Fruit fly (Drosophila melanogaster) whole organism, embryonic: Measurements from ENCODE around the gene Cyp28c1.
A peak's percentile ranks its signal among the peaks of the same experiment; 100 is the strongest.

Experiments used
- Bteb2 ChIP-seq: fragments of 200-800 bp; sonication (Bioruptor generic); optimal IDR thresholded peaks from 2 replicates; lab custom pipeline; 2016; ENCODE audit warnings: missing biosample characterization, missing genetic modification characterization
- CG12104 ChIP-seq: fragments of 200-800 bp; sonication (Bioruptor generic); optimal IDR thresholded peaks from 3 replicates; lab custom pipeline; 2016; ENCODE audit warnings: missing biosample characterization, missing genetic modification characterization
- CG1233 ChIP-seq: fragments of 200-800 bp; sonication (Bioruptor generic); optimal IDR thresholded peaks from 4 replicates; lab custom pipeline; 2018; ENCODE audit warnings: missing biosample characterization, mild to moderate bottlenecking, missing genetic modification characterization
- CG12942 ChIP-seq: fragments of 200-800 bp; sonication (Bioruptor generic); optimal IDR thresholded peaks from 3 replicates; lab custom pipeline; 2016; ENCODE audit warnings: missing biosample characterization, missing genetic modification characterization
- CG13624 ChIP-seq: fragments of 200-800 bp; sonication (Bioruptor generic); optimal IDR thresholded peaks from 2 replicates; lab custom pipeline; 2016; ENCODE audit warnings: missing biosample characterization, missing genetic modification characterization
- CG1602 ChIP-seq: fragments of 200-800 bp; sonication (Bioruptor generic); optimal IDR thresholded peaks from 3 replicates; lab custom pipeline; 2016; ENCODE audit warnings: missing biosample characterization, missing genetic modification characterization
- CG16815 ChIP-seq: fragments of 200-800 bp; sonication (Bioruptor generic); optimal IDR thresholded peaks from 3 replicates; lab custom pipeline; 2017; ENCODE audit warnings: missing biosample characterization, mild to moderate bottlenecking, missing genetic modification characterization
- CG17612 ChIP-seq: fragments of 200-800 bp; sonication (Bioruptor generic); IDR thresholded peaks from 2 replicates; pipeline ENCODE4 v1.3.6; 2022; ENCODE audit warnings: missing biosample characterization, missing genetic modification characterization
- CG17829 ChIP-seq: fragments of 200-800 bp; optimal IDR thresholded peaks from 2 replicates; lab custom pipeline; 2019; ENCODE audit warnings: missing biosample characterization, mild to moderate bottlenecking, missing genetic modification characterization, moderate library complexity
- CG2116 ChIP-seq: fragments of 200-800 bp; sonication (Bioruptor generic); optimal IDR thresholded peaks from 3 replicates; lab custom pipeline; 2018; ENCODE audit warnings: missing biosample characterization, mild to moderate bottlenecking, missing genetic modification characterization
- CG2712 ChIP-seq: fragments of 200-800 bp; optimal IDR thresholded peaks from 3 replicates; lab custom pipeline; 2019; ENCODE audit warnings: missing biosample characterization, mild to moderate bottlenecking, missing genetic modification characterization, moderate library complexity
- CG30020 ChIP-seq: fragments of 200-800 bp; optimal IDR thresholded peaks from 2 replicates; lab custom pipeline; 2019; ENCODE audit warnings: missing biosample characterization, mild to moderate bottlenecking, missing genetic modification characterization, moderate library complexity
- CG31441 ChIP-seq: fragments of 200-800 bp; sonication (Bioruptor generic); IDR thresholded peaks from 2 replicates; pipeline ENCODE4 v1.3.6; 2022; ENCODE audit warnings: missing biosample characterization, missing genetic modification characterization
- CG3163 ChIP-seq: fragments of 200-800 bp; sonication (Bioruptor generic); optimal IDR thresholded peaks from 3 replicates; lab custom pipeline; 2016; ENCODE audit warnings: missing biosample characterization, missing genetic modification characterization
- CG32532 ChIP-seq: fragments of 200-800 bp; sonication (Bioruptor generic); IDR thresholded peaks from 2 replicates; pipeline ENCODE4 v1.3.6; 2022; ENCODE audit warnings: missing biosample characterization, missing genetic modification characterization
- CG33213 ChIP-seq: fragments of 200-800 bp; sonication (Bioruptor generic); optimal IDR thresholded peaks from 3 replicates; lab custom pipeline; 2016; ENCODE audit warnings: missing biosample characterization, missing genetic modification characterization
- CG34224 ChIP-seq: fragments of 200-800 bp; sonication (Bioruptor generic); IDR thresholded peaks from 3 replicates; pipeline ENCODE4 v1.3.6; 2022; ENCODE audit warnings: missing biosample characterization, missing genetic modification characterization; ENCODE audit not compliant: partially characterized antibody
- CG4282 ChIP-seq: fragments of 200-800 bp; sonication (Bioruptor generic); optimal IDR thresholded peaks from 2 replicates; lab custom pipeline; 2016; ENCODE audit warnings: missing biosample characterization, missing genetic modification characterization
- CG8281 ChIP-seq: fragments of 200-800 bp; sonication (Bioruptor generic); optimal IDR thresholded peaks from 2 replicates; lab custom pipeline; 2018; ENCODE audit warnings: missing biosample characterization, mild to moderate bottlenecking, missing genetic modification characterization, moderate library complexity
- CG8924 ChIP-seq: fragments of 200-800 bp; optimal IDR thresholded peaks from 3 replicates; lab custom pipeline; 2019; ENCODE audit warnings: missing biosample characterization, mild to moderate bottlenecking, missing genetic modification characterization, moderate library complexity
- Dfd ChIP-seq, 2 experiments: fragments of >200 bp; optimal IDR thresholded peaks; 2 replicates each; lab custom pipeline; 2017; ENCODE audit warnings: missing biosample characterization in 2 of 2, missing genetic modification characterization in 2 of 2
- Gsc ChIP-seq: fragments of 200-800 bp; sonication (Bioruptor generic); IDR thresholded peaks from 2 replicates; pipeline ENCODE4 v1.3.6; 2022; ENCODE audit warnings: missing biosample characterization, missing genetic modification characterization
- Max ChIP-seq: fragments of 200-800 bp; sonication (Bioruptor generic); optimal IDR thresholded peaks from 2 replicates; lab custom pipeline; 2016; ENCODE audit warnings: missing biosample characterization, mild to moderate bottlenecking, missing genetic modification characterization
- Mrtf ChIP-seq: fragments of 200-800 bp; sonication (Bioruptor generic); IDR thresholded peaks from 3 replicates; pipeline ENCODE4 v1.3.6; 2022; ENCODE audit warnings: missing biosample characterization, missing genetic modification characterization
- Myb ChIP-seq: fragments of 200-800 bp; sonication (Bioruptor generic); optimal IDR thresholded peaks from 2 replicates; lab custom pipeline; 2016; ENCODE audit warnings: missing biosample characterization, missing genetic modification characterization
- Neu2 ChIP-seq: fragments of 200-800 bp; sonication (Bioruptor generic); optimal IDR thresholded peaks from 3 replicates; lab custom pipeline; 2016; ENCODE audit warnings: missing biosample characterization, missing genetic modification characterization, borderline replicate concordance
- Nf-YB ChIP-seq: fragments of 200-800 bp; sonication (Bioruptor generic); optimal IDR thresholded peaks from 3 replicates; lab custom pipeline; 2019; ENCODE audit warnings: missing biosample characterization, mild to moderate bottlenecking, missing genetic modification characterization, moderate library complexity
- Opbp ChIP-seq: fragments of 200-800 bp; sonication (Bioruptor generic); IDR thresholded peaks from 3 replicates; pipeline ENCODE4 v1.3.6; 2022; ENCODE audit warnings: missing biosample characterization, missing genetic modification characterization; ENCODE audit not compliant: partially characterized antibody
- Sin3A ChIP-seq: fragments of >200 bp; optimal IDR thresholded peaks from 2 replicates; lab custom pipeline; 2018
- Vsx1 ChIP-seq: fragments of 200-800 bp; sonication (Bioruptor generic); optimal IDR thresholded peaks from 2 replicates; lab custom pipeline; 2017; ENCODE audit warnings: missing biosample characterization, mild to moderate bottlenecking, missing genetic modification characterization, missing genetic modification reagents
- YL-1 ChIP-seq: fragments of 200-800 bp; sonication (Bioruptor generic); optimal IDR thresholded peaks from 3 replicates; lab custom pipeline; 2017; ENCODE audit warnings: missing biosample characterization, mild to moderate bottlenecking, missing genetic modification characterization
- al ChIP-seq: fragments of 200-800 bp; sonication (Bioruptor generic); IDR thresholded peaks from 2 replicates; pipeline ENCODE4 v1.3.6; 2022; ENCODE audit warnings: missing biosample characterization, missing genetic modification characterization
- ase ChIP-seq: fragments of 200-800 bp; sonication (Bioruptor generic); IDR thresholded peaks from 3 replicates; pipeline ENCODE4 v1.3.6; 2022; ENCODE audit warnings: missing biosample characterization, missing genetic modification characterization
- ash1 ChIP-seq: fragments of 200-800 bp; sonication (Bioruptor generic); optimal IDR thresholded peaks from 2 replicates; lab custom pipeline; 2018; ENCODE audit warnings: missing biosample characterization, mild to moderate bottlenecking, missing genetic modification characterization
- bowl ChIP-seq: fragments of 200-800 bp; sonication (Bioruptor generic); IDR thresholded peaks from 2 replicates; pipeline ENCODE4 v1.3.6; 2022; ENCODE audit warnings: missing biosample characterization, missing genetic modification characterization
- crp ChIP-seq, 2 experiments: fragments of 200-800 bp; sonication (Bioruptor generic); optimal IDR thresholded peaks; 2 replicates in 1 of 2; 3 replicates in 1 of 2; lab custom pipeline; 2017; ENCODE audit warnings: missing biosample characterization in 2 of 2, missing genetic modification characterization in 2 of 2, mild to moderate bottlenecking in 1 of 2, moderate library complexity in 1 of 2
- dati ChIP-seq: fragments of 200-800 bp; sonication (Bioruptor generic); IDR thresholded peaks from 2 replicates; pipeline ENCODE4 v1.3.6; 2022; ENCODE audit warnings: missing biosample characterization, missing genetic modification characterization
- h ChIP-seq: fragments of >200 bp; optimal IDR thresholded peaks from 2 replicates; lab custom pipeline; 2017
- hb ChIP-seq: fragments of 200-800 bp; sonication (Bioruptor generic); IDR thresholded peaks from 3 replicates; pipeline ENCODE4 v1.3.6; 2022; ENCODE audit warnings: missing biosample characterization, missing genetic modification characterization; ENCODE audit not compliant: partially characterized antibody
- insv ChIP-seq, 2 experiments: fragments of 200-800 bp; sonication (Bioruptor generic); optimal IDR thresholded peaks; 3 replicates each; lab custom pipeline; 2016 to 2018; ENCODE audit warnings: missing biosample characterization in 2 of 2, missing genetic modification characterization in 2 of 2
- kay ChIP-seq: fragments of 200-800 bp; sonication (Bioruptor generic); optimal IDR thresholded peaks from 2 replicates; lab custom pipeline; 2016; ENCODE audit warnings: missing biosample characterization, missing genetic modification characterization
- mld ChIP-seq: fragments of 200-800 bp; sonication (Bioruptor generic); IDR thresholded peaks from 3 replicates; pipeline ENCODE4 v1.3.6; 2022; ENCODE audit warnings: missing biosample characterization, missing genetic modification characterization; ENCODE audit not compliant: partially characterized antibody
- nmo ChIP-seq: fragments of 200-800 bp; sonication (Bioruptor generic); optimal IDR thresholded peaks from 2 replicates; lab custom pipeline; 2018; ENCODE audit warnings: missing biosample characterization, mild to moderate bottlenecking, missing genetic modification characterization, moderate library complexity
- otp ChIP-seq: fragments of 200-800 bp; sonication (Bioruptor generic); IDR thresholded peaks from 3 replicates; pipeline ENCODE4, ENCODE4 v1.3.6; 2022; ENCODE audit warnings: missing biosample characterization, missing genetic modification characterization
- pita ChIP-seq: fragments of 200-800 bp; sonication (Bioruptor generic); optimal IDR thresholded peaks from 2 replicates; lab custom pipeline; 2017; ENCODE audit warnings: missing biosample characterization, mild to moderate bottlenecking, missing genetic modification characterization
- sd ChIP-seq: fragments of 200-800 bp; sonication (Bioruptor generic); optimal IDR thresholded peaks from 3 replicates; lab custom pipeline; 2018; ENCODE audit warnings: missing biosample characterization, mild to moderate bottlenecking, missing genetic modification characterization, moderate library complexity
- sim ChIP-seq: fragments of 200-800 bp; sonication (Bioruptor generic); IDR thresholded peaks from 2 replicates; pipeline ENCODE4 v1.3.6; 2022; ENCODE audit warnings: missing biosample characterization, missing genetic modification characterization
- slou ChIP-seq: fragments of 200-800 bp; sonication (Bioruptor generic); optimal IDR thresholded peaks from 3 replicates; lab custom pipeline; 2016; ENCODE audit warnings: missing biosample characterization, missing genetic modification characterization
- tio ChIP-seq: fragments of 200-800 bp; sonication (Bioruptor generic); optimal IDR thresholded peaks from 2 replicates; lab custom pipeline; 2017; ENCODE audit warnings: missing biosample characterization, missing genetic modification characterization, inconsistent platforms
- wek ChIP-seq: fragments of 200-800 bp; sonication (Bioruptor generic); optimal IDR thresholded peaks from 3 replicates; lab custom pipeline; 2018; ENCODE audit warnings: missing biosample characterization, mild to moderate bottlenecking, missing genetic modification characterization, moderate library complexity

Gene Cyp28c1

DNA sequence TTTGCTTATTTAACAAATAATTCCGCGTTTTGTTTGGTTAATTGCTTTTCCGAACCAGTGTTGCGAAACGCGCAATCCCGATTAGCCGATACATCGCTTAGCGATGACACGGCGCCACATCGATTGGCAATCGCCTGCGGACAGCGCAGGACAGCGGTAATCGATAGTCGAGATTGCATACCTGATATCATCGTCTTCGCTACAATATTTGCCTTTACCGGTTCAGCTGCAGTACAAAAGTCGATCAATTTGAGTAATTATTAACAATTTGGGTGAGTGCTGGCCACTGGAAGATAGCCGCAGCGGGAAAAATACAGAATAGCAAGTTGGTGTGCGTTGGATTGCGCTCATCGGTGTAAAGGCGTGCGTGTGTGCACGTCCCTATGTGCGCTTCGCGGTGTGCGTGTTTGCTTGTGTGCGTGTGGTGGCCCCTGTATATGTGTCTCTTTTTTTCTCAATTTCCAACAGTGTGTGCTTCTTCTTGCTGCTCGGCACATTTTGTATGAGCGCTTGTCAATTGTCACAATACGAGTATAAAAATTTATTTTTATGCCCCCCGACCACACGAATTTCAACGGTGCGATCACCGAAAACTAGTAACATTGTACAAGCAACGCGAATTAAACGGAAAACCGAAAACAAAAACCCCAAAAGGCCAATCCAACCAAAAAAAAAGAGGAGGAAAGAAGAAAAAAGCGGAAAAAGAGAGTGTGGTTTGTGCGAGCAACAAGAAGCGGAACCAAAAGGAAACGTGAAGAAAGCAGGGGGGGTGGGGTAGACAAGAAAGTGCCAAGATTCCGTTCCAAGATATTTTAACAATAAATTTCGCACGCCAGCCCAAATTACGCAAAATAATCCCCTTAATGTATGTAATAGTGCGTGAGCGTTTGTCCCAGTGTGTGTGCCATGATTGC lies 46.7 kb upstream of the Cyp28c1 start, which contains the start of gene CkIIbeta (continued):
- TF ChIP-seq CG12104 (no peak), slou (GFP tag; lab: Kevin White, UChicago) (peak; percentile 46), pita (GFP tag; lab: Kevin White, UChicago) (no peak), sim (GFP tag; lab: Robert Waterston, UW) (no peak), CG1233 (GFP tag; lab: Kevin White, UChicago) (no peak), h (lab: Kevin White, UChicago) (no peak), Myb (GFP tag; lab: Kevin White, UChicago) (peak; percentile 68), CG17612 (GFP tag; lab: Robert Waterston, UW) (no peak), CG8281 (no peak), bowl (GFP tag; lab: Robert Waterston, UW) (no peak), sd (tag; lab: Kevin White, UChicago) (peak; percentile 49), Nf-YB (GFP tag; lab: Kevin White, UChicago) (no peak), CG4282 (GFP tag; lab: Kevin White, UChicago) (peak; percentile 13), Gsc (no peak), Mrtf (GFP tag; lab: Robert Waterston, UW) (no peak), Sin3A (lab: Kevin White, UChicago) (peak; percentile 92), Dfd (GFP tag; optimal IDR thresholded peaks at IDR 0.05; lab: Kevin White, UChicago) (no peak), mld (GFP tag; lab: Robert Waterston, UW) (peak; percentile 92), CG3163 (GFP tag; lab: Kevin White, UChicago) (peak; percentile 44), Vsx1 (GFP tag; lab: Kevin White, UChicago) (no peak), CG34224 (peak; percentile 86), CG12942 (GFP tag; lab: Kevin White, UChicago) (peak; percentile 27), ase (GFP tag; lab: Robert Waterston, UW) (no peak), CG2712 (tag; lab: Kevin White, UChicago) (peak; percentile 42), CG17829 (peak; percentile 39), Neu2 (GFP tag; lab: Kevin White, UChicago) (no peak), al (peak; percentile 49; the same call in 1 of the 2 replicates), nmo (GFP tag; lab: Kevin White, UChicago) (peak; percentile 77), tio (GFP tag; lab: Kevin White, UChicago) (no peak), CG13624 (peak; percentile 63), insv (GFP tag; optimal IDR thresholded peaks at IDR 0.05; lab: Kevin White, UChicago) (no peak), YL-1 (peak; percentile 67), Bteb2 (GFP tag; lab: Kevin White, UChicago) (no peak), hb (GFP tag; lab: Robert Waterston, UW) (peak; percentile 95), CG32532 (GFP tag; lab: Robert Waterston, UW) (peak; percentile 36; the same call in 1 of the 2 replicates), dati (GFP tag; lab: Robert Waterston, UW) (no peak), otp (no peak), CG33213 (GFP tag; lab: Kevin White, UChicago) (peak; percentile 75), CG1602 (GFP tag; lab: Kevin White, UChicago) (peak; percentile 5), CG16815 (GFP tag; lab: Kevin White, UChicago) (no peak), wek (GFP tag; lab: Kevin White, UChicago) (no peak), CG31441 (peak; percentile 41), Max (GFP tag; lab: Kevin White, UChicago) (no peak), kay (no peak), CG2116 (GFP tag; lab: Kevin White, UChicago) (peak; percentile 98), CG8924 (tag; lab: Kevin White, UChicago) (peak; percentile 56), crp (GFP tag; optimal IDR thresholded peaks at IDR 0.05; lab: Kevin White, UChicago) (peak in 1 of 2 experiments; percentile 17), Opbp (GFP tag; lab: Robert Waterston, UW) (peak; percentile 96), CG30020 (tag; lab: Kevin White, UChicago) (peak; percentile 44), ash1 (GFP tag; lab: Kevin White, UChicago) (no peak)
